Fruit fly (Drosophila melanogaster) whole organism, wandering third instar larva: ENCODE measurements around the gene mTTF.

ENCODE experiments used
- CG32264 ChIP-seq: fragments of 200-800 bp; sonication (Bioruptor generic); optimal IDR thresholded peaks from 2 replicates; lab custom pipeline; 2016; ENCODE audit warnings: missing biosample characterization, missing genetic modification characterization
- OdsH ChIP-seq: fragments of 200-800 bp; sonication (Bioruptor generic); optimal IDR thresholded peaks from 2 replicates; lab custom pipeline; 2016; ENCODE audit warnings: missing biosample characterization, mild to moderate bottlenecking, missing genetic modification characterization
- foxo ChIP-seq, 2 experiments: fragments of 200-800 bp; sonication (Bioruptor generic); optimal IDR thresholded peaks; 2 replicates in 1 of 2; 3 replicates in 1 of 2; lab custom pipeline; 2016 to 2017; ENCODE audit warnings: missing biosample characterization in 2 of 2, missing genetic modification characterization in 2 of 2

dm6 chr2L:14373250-14373649 lies 24.7 kb upstream of the mTTF start:
- no peak for TF ChIP-seq OdsH (GFP tag; lab: Kevin White, UChicago)
- no peak for TF ChIP-seq CG32264 (GFP tag; lab: Kevin White, UChicago)
- TF ChIP-seq foxo (GFP tag; optimal IDR thresholded peaks at IDR 0.05; lab: Kevin White, UChicago) = no peak
